Fruit fly (Drosophila melanogaster) whole organism, embryonic: ENCODE measurements around the gene CG13088.

Source experiments
- CG11093 ChIP-seq: fragments of 200-800 bp; sonication (Bioruptor generic); IDR thresholded peaks from 3 replicates; pipeline ENCODE4 v1.3.6; 2022; ENCODE audit warnings: missing biosample characterization, missing genetic modification characterization
- CG13123 ChIP-seq: fragments of 200-800 bp; sonication (Bioruptor generic); optimal IDR thresholded peaks from 2 replicates; lab custom pipeline; 2016; ENCODE audit warnings: missing biosample characterization, missing genetic modification characterization
- CG13775 ChIP-seq: fragments of 200-800 bp; sonication (Bioruptor generic); optimal IDR thresholded peaks from 3 replicates; lab custom pipeline; 2017; ENCODE audit warnings: missing biosample characterization, mild to moderate bottlenecking, missing genetic modification characterization
- CG1529 ChIP-seq: fragments of 200-800 bp; sonication (Bioruptor generic); optimal IDR thresholded peaks from 3 replicates; lab custom pipeline; 2018; ENCODE audit warnings: missing biosample characterization, missing genetic modification characterization
- CG18599 ChIP-seq: fragments of 200-800 bp; sonication (Bioruptor generic); optimal IDR thresholded peaks from 3 replicates; lab custom pipeline; 2017; ENCODE audit warnings: missing biosample characterization, missing genetic modification characterization, mild to moderate bottlenecking, moderate library complexity, missing genetic modification reagents
- CG2129 ChIP-seq: fragments of 200-800 bp; sonication (Bioruptor generic); IDR thresholded peaks from 2 replicates; pipeline ENCODE4 v1.3.6; 2022; ENCODE audit warnings: missing biosample characterization, missing genetic modification characterization; ENCODE audit not compliant: partially characterized antibody
- CG2678 ChIP-seq: fragments of 200-800 bp; sonication (Bioruptor generic); optimal IDR thresholded peaks from 3 replicates; lab custom pipeline; 2019; ENCODE audit warnings: missing biosample characterization, mild to moderate bottlenecking, missing genetic modification characterization, moderate library complexity
- CG30431 ChIP-seq: fragments of 200-800 bp; sonication (Bioruptor generic); optimal IDR thresholded peaks from 2 replicates; lab custom pipeline; 2017; ENCODE audit warnings: missing biosample characterization, missing genetic modification characterization
- CG31224 ChIP-seq: fragments of 200-800 bp; sonication (Bioruptor generic); IDR thresholded peaks from 2 replicates; pipeline ENCODE4 v1.3.6; 2022; ENCODE audit warnings: missing biosample characterization, missing genetic modification characterization
- CG31388 ChIP-seq: fragments of 200-800 bp; sonication (Bioruptor generic); optimal IDR thresholded peaks from 2 replicates; lab custom pipeline; 2016; ENCODE audit warnings: missing biosample characterization, missing genetic modification characterization
- CG31441 ChIP-seq: fragments of 200-800 bp; sonication (Bioruptor generic); IDR thresholded peaks from 2 replicates; pipeline ENCODE4 v1.3.6; 2022; ENCODE audit warnings: missing biosample characterization, missing genetic modification characterization
- CG33213 ChIP-seq: fragments of 200-800 bp; sonication (Bioruptor generic); optimal IDR thresholded peaks from 3 replicates; lab custom pipeline; 2016; ENCODE audit warnings: missing biosample characterization, missing genetic modification characterization
- CG3407 ChIP-seq: fragments of 200-800 bp; sonication (Bioruptor generic); optimal IDR thresholded peaks from 2 replicates; lab custom pipeline; 2018; ENCODE audit warnings: missing biosample characterization, mild to moderate bottlenecking, missing genetic modification characterization
- CG4328 ChIP-seq: fragments of 200-800 bp; sonication (Bioruptor generic); optimal IDR thresholded peaks from 3 replicates; lab custom pipeline; 2017; ENCODE audit warnings: missing biosample characterization, missing genetic modification reagents, missing genetic modification characterization
- CG4820 ChIP-seq: fragments of 200-800 bp; sonication (Bioruptor generic); optimal IDR thresholded peaks from 3 replicates; lab custom pipeline; 2016; ENCODE audit warnings: missing biosample characterization, missing genetic modification characterization
- CG5180 ChIP-seq: fragments of 200-800 bp; sonication (Bioruptor generic); optimal IDR thresholded peaks from 3 replicates; lab custom pipeline; 2017; ENCODE audit warnings: missing biosample characterization, missing genetic modification characterization, mild to moderate bottlenecking, moderate library complexity, missing genetic modification reagents
- CG6854 ChIP-seq: fragments of 200-800 bp; sonication (Bioruptor generic); optimal IDR thresholded peaks from 3 replicates; lab custom pipeline; 2017; ENCODE audit warnings: missing biosample characterization, mild to moderate bottlenecking, missing genetic modification characterization
- CG8290 ChIP-seq, 3 experiments: fragments of 200-800 bp; sonication (Bioruptor generic); optimal IDR thresholded peaks; 2 replicates each; lab custom pipeline; 2016 to 2019; ENCODE audit warnings: missing biosample characterization in 3 of 3, missing genetic modification characterization in 3 of 3, mild to moderate bottlenecking in 2 of 3, moderate library complexity in 1 of 3
- CG8359 ChIP-seq: fragments of 200-800 bp; sonication (Bioruptor generic); optimal IDR thresholded peaks from 2 replicates; lab custom pipeline; 2017; ENCODE audit warnings: missing biosample characterization, mild to moderate bottlenecking, missing genetic modification characterization, borderline replicate concordance
- CG9797 ChIP-seq: fragments of 200-800 bp; sonication (Bioruptor generic); optimal IDR thresholded peaks from 3 replicates; lab custom pipeline; 2018; ENCODE audit warnings: missing biosample characterization, mild to moderate bottlenecking, missing genetic modification characterization
- Dip2 ChIP-seq: fragments of 200-800 bp; sonication (Bioruptor generic); IDR thresholded peaks from 2 replicates; pipeline ENCODE4 v1.3.6; 2022; ENCODE audit warnings: missing biosample characterization, missing genetic modification characterization
- Doc2 ChIP-seq: fragments of 200-800 bp; sonication (Bioruptor generic); IDR thresholded peaks from 2 replicates; pipeline ENCODE4 v1.3.6; 2022; ENCODE audit warnings: missing biosample characterization, missing genetic modification characterization
- Dref ChIP-seq: fragments of 200-800 bp; sonication (Bioruptor generic); IDR thresholded peaks from 2 replicates; pipeline ENCODE4 v1.3.6; 2022; ENCODE audit warnings: missing biosample characterization, missing genetic modification characterization
- Drgx ChIP-seq: fragments of 200-800 bp; sonication (Bioruptor generic); IDR thresholded peaks from 2 replicates; pipeline ENCODE4 v1.3.6; 2022; ENCODE audit warnings: missing biosample characterization, missing genetic modification characterization
- E2f1 ChIP-seq: fragments of 200-800 bp; sonication (Bioruptor generic); IDR thresholded peaks from 2 replicates; pipeline ENCODE4 v1.3.6; 2022; ENCODE audit warnings: missing biosample characterization, missing genetic modification characterization
- GATAe ChIP-seq: fragments of 200-800 bp; sonication (Bioruptor generic); conservative IDR thresholded peaks from 2 replicates; pipeline ENCODE4 v1.3.6; 2022; ENCODE audit warnings: missing biosample characterization, missing genetic modification characterization
- HLH4C ChIP-seq: fragments of 200-800 bp; sonication (Bioruptor generic); IDR thresholded peaks from 3 replicates; pipeline ENCODE4 v1.3.6; 2022; ENCODE audit warnings: missing biosample characterization, missing genetic modification characterization; ENCODE audit not compliant: partially characterized antibody
- Hsf ChIP-seq: fragments of 200-800 bp; sonication (Bioruptor generic); optimal IDR thresholded peaks from 3 replicates; lab custom pipeline; 2016; ENCODE audit warnings: missing biosample characterization, missing genetic modification characterization
- Lhr ChIP-seq: fragments of 200-800 bp; sonication (Bioruptor generic); optimal IDR thresholded peaks from 3 replicates; lab custom pipeline; 2017; ENCODE audit warnings: mild to moderate bottlenecking, missing biosample characterization, missing genetic modification reagents, missing genetic modification characterization
- Lim3 ChIP-seq: fragments of 200-800 bp; sonication (Bioruptor generic); IDR thresholded peaks from 2 replicates; pipeline ENCODE4 v1.3.6; 2022; ENCODE audit warnings: missing biosample characterization, missing genetic modification characterization
- Ravus ChIP-seq: fragments of 200-800 bp; sonication (Bioruptor generic); IDR thresholded peaks from 2 replicates; pipeline ENCODE4 v1.3.6; 2022; ENCODE audit warnings: missing biosample characterization, missing genetic modification characterization
- Rfx ChIP-seq: fragments of 200-800 bp; sonication (Bioruptor generic); IDR thresholded peaks from 2 replicates; pipeline ENCODE4 v1.3.6; 2022; ENCODE audit warnings: missing biosample characterization, missing genetic modification characterization
- Ssrp ChIP-seq: fragments of 200-800 bp; sonication (Bioruptor generic); optimal IDR thresholded peaks from 2 replicates; lab custom pipeline; 2018; ENCODE audit warnings: missing biosample characterization, mild to moderate bottlenecking, missing genetic modification characterization, moderate library complexity
- Usf ChIP-seq: fragments of 200-800 bp; sonication (Bioruptor generic); optimal IDR thresholded peaks from 2 replicates; lab custom pipeline; 2017; ENCODE audit warnings: missing genotype, missing biosample characterization, missing genetic modification characterization
- al ChIP-seq: fragments of 200-800 bp; sonication (Bioruptor generic); IDR thresholded peaks from 2 replicates; pipeline ENCODE4 v1.3.6; 2022; ENCODE audit warnings: missing biosample characterization, missing genetic modification characterization
- ato ChIP-seq: fragments of 200-800 bp; sonication (Bioruptor generic); IDR thresholded peaks from 2 replicates; pipeline ENCODE4 v1.3.6; 2022; ENCODE audit warnings: missing biosample characterization, missing genetic modification characterization; ENCODE audit not compliant: partially characterized antibody
- chinmo ChIP-seq: fragments of 200-800 bp; sonication (Bioruptor generic); IDR thresholded peaks from 4 replicates; pipeline ENCODE4 v1.3.6; 2022; ENCODE audit warnings: missing biosample characterization, missing genetic modification characterization; ENCODE audit not compliant: partially characterized antibody
- ewg ChIP-seq: fragments of 200-800 bp; sonication (Bioruptor generic); optimal IDR thresholded peaks from 3 replicates; lab custom pipeline; 2017; ENCODE audit warnings: mild to moderate bottlenecking, missing biosample characterization, missing genetic modification reagents, missing genetic modification characterization
- fd96Cb ChIP-seq: fragments of 200-800 bp; sonication (Bioruptor generic); optimal IDR thresholded peaks from 2 replicates; lab custom pipeline; 2018; ENCODE audit warnings: missing biosample characterization, mild to moderate bottlenecking, missing genetic modification characterization, moderate library complexity
- grau ChIP-seq: fragments of 200-800 bp; optimal IDR thresholded peaks from 3 replicates; lab custom pipeline; 2019; ENCODE audit warnings: missing biosample characterization, mild to moderate bottlenecking, missing genetic modification characterization, moderate library complexity
- lov ChIP-seq, 2 experiments: fragments of 200-800 bp in 1 of 2; fragments of >200 bp in 1 of 2; sonication (Bioruptor generic) in 1 of 2; IDR thresholded peaks in 1 of 2; optimal IDR thresholded peaks in 1 of 2; 2 replicates in 1 of 2; 3 replicates in 1 of 2; pipeline versions ENCODE4 v1.3.6 to Lab custom; 2017 to 2022; ENCODE audit warnings: missing biosample characterization in 1 of 2, missing genetic modification characterization in 1 of 2
- otp ChIP-seq: fragments of 200-800 bp; sonication (Bioruptor generic); IDR thresholded peaks from 3 replicates; pipeline ENCODE4, ENCODE4 v1.3.6; 2022; ENCODE audit warnings: missing biosample characterization, missing genetic modification characterization
- pan ChIP-seq, 4 experiments: fragments of >200 bp in 3 of 4; fragments of 200-800 bp in 1 of 4; sonication (Bioruptor generic) in 1 of 4; optimal IDR thresholded peaks in 3 of 4; IDR thresholded peaks in 1 of 4; 2 replicates each; pipeline versions ENCODE4 v1.3.6 to Lab custom; 2017 to 2022; ENCODE audit warnings: missing biosample characterization in 2 of 4, missing genetic modification characterization in 2 of 4, mixed read lengths in 1 of 4
- peb ChIP-seq: fragments of 200-800 bp; sonication (Bioruptor generic); IDR thresholded peaks from 2 replicates; pipeline ENCODE4 v1.3.6; 2022; ENCODE audit warnings: missing biosample characterization, missing genetic modification characterization
- prd ChIP-seq, 3 experiments: fragments of >200 bp in 2 of 3; fragments of 200-800 bp in 1 of 3; sonication (Bioruptor generic) in 1 of 3; optimal IDR thresholded peaks in 2 of 3; IDR thresholded peaks in 1 of 3; 2 replicates in 2 of 3; 3 replicates in 1 of 3; pipeline versions ENCODE4 v1.3.6 to Lab custom; 2017 to 2022; ENCODE audit warnings: missing biosample characterization in 1 of 3, missing genetic modification characterization in 1 of 3
- stc ChIP-seq: fragments of 200-800 bp; sonication (Bioruptor generic); IDR thresholded peaks from 2 replicates; pipeline ENCODE4 v1.3.6; 2022; ENCODE audit warnings: missing biosample characterization, missing genetic modification characterization
- wor ChIP-seq: fragments of 200-800 bp; sonication (Bioruptor generic); IDR thresholded peaks from 2 replicates; pipeline ENCODE4 v1.3.6; 2022; ENCODE audit warnings: missing biosample characterization, missing genetic modification characterization
- z ChIP-seq: fragments of 200-800 bp; sonication (Bioruptor generic); IDR thresholded peaks from 3 replicates; pipeline ENCODE4 v1.3.6; 2022; ENCODE audit warnings: missing biosample characterization, missing genetic modification characterization

Gene CG13088

dm6 chr2L:8521724-8522309 is 33.0 kb downstream of the CG13088 start, which contains the start of gene Acer (continued):
- TF ChIP-seq CG4820 (GFP tag; lab: Kevin White, UChicago) (no peak), CG13123 (GFP tag; lab: Kevin White, UChicago) (no peak), z (GFP tag; lab: Robert Waterston, UW) (0 out of 3 replicates have a peak, but pooled peaks have one; percentile 23), lov (optimal IDR thresholded peaks at IDR 0.05; lab: Kevin White, UChicago) (no peak), lov (GFP tag; IDR thresholded peaks at IDR 0.05; lab: Robert Waterston, UW) (no peak), CG8290 (GFP tag; optimal IDR thresholded peaks at IDR 0.05; lab: Kevin White, UChicago) (peak; percentile 52), CG8290 (tag; optimal IDR thresholded peaks at IDR 0.05; lab: Kevin White, UChicago) (no peak), CG13775 (GFP tag; lab: Kevin White, UChicago) (no peak), ato (GFP tag; lab: Robert Waterston, UW) (no peak; the same call in 1 of the 2 replicates), otp (GFP tag; lab: Robert Waterston, UW) (no peak), E2f1 (GFP tag; lab: Robert Waterston, UW) (no peak), fd96Cb (tag; lab: Kevin White, UChicago) (no peak), CG4328 (GFP tag; lab: Kevin White, UChicago) (no peak), Doc2 (GFP tag; lab: Robert Waterston, UW) (no peak), CG6854 (GFP tag; lab: Kevin White, UChicago) (no peak), CG8359 (GFP tag; lab: Kevin White, UChicago) (no peak), Dip2 (GFP tag; lab: Robert Waterston, UW) (no peak), pan (optimal IDR thresholded peaks at IDR 0.05; lab: Kevin White, UChicago) (no peak), pan (GFP tag; optimal IDR thresholded peaks at IDR 0.05 in 1 of 2, IDR thresholded peaks at IDR 0.05 in 1 of 2) (peak in 1 of 2 experiments; percentile 23), grau (tag; lab: Kevin White, UChicago) (no peak), Ravus (GFP tag; lab: Robert Waterston, UW) (no peak), CG33213 (no peak), CG5180 (GFP tag; lab: Kevin White, UChicago) (no peak), Ssrp (no peak), ewg (GFP tag; lab: Kevin White, UChicago) (no peak), HLH4C (GFP tag; lab: Robert Waterston, UW) (no peak), prd (optimal IDR thresholded peaks at IDR 0.05; lab: Kevin White, UChicago) (no peak), prd (GFP tag; IDR thresholded peaks at IDR 0.05; lab: Robert Waterston, UW) (no peak), al (GFP tag; lab: Robert Waterston, UW) (no peak), CG2678 (tag; lab: Kevin White, UChicago) (no peak), CG3407 (GFP tag; lab: Kevin White, UChicago) (no peak), CG1529 (GFP tag; lab: Kevin White, UChicago) (no peak), CG11093 (GFP tag; lab: Robert Waterston, UW) (no peak), Dref (GFP tag; lab: Robert Waterston, UW) (no peak), CG18599 (no peak), stc (no peak), CG31441 (GFP tag; lab: Robert Waterston, UW) (0 out of 2 replicates have a peak, but pooled peaks have one; percentile 25), Lhr (GFP tag; lab: Kevin White, UChicago) (no peak), wor (no peak), Lim3 (no peak), peb (GFP tag; lab: Robert Waterston, UW) (no peak), CG31388 (GFP tag; lab: Kevin White, UChicago) (no peak), CG30431 (GFP tag; lab: Kevin White, UChicago) (no peak), CG31224 (GFP tag; lab: Robert Waterston, UW) (no peak), CG9797 (peak; percentile 11), CG2129 (GFP tag; lab: Robert Waterston, UW) (peak; percentile 47; the same call in 1 of the 2 replicates), Drgx (GFP tag; lab: Robert Waterston, UW) (no peak), Usf (no peak), Hsf (GFP tag; lab: Kevin White, UChicago) (no peak), Rfx (GFP tag; lab: Robert Waterston, UW) (no peak), GATAe (GFP tag; lab: Robert Waterston, UW) (no peak), chinmo (GFP tag; lab: Robert Waterston, UW) (peak; percentile 77)
